Worm (Caenorhabditis elegans) whole organism, L4 larva: ENCODE results near the gene 2L52.1.
A peak's percentile ranks its signal among the peaks of the same experiment; 100 is the strongest.

Source experiments
- F10B5.3 ChIP-seq: sonication (generic microtip); optimal IDR thresholded peaks from 2 replicates; lab custom pipeline; 2016; ENCODE audit warnings: mild to moderate bottlenecking, missing genetic modification characterization, missing compliant biosample characterization
- F26F4.8 ChIP-seq: fragments of 200-800 bp; sonication (Bioruptor generic); conservative IDR thresholded peaks from 2 replicates; pipeline ENCODE4 v1.3.6; 2022; ENCODE audit warnings: missing genetic modification characterization, missing compliant biosample characterization
- F44E2.7 ChIP-seq: fragments of 200-800 bp; sonication (Bioruptor generic); IDR thresholded peaks from 2 replicates; pipeline ENCODE4 v2.1.2; 2022; ENCODE audit warnings: missing genetic modification characterization, missing compliant biosample characterization
- Y5F2A.4 ChIP-seq: fragments of 200-800 bp; sonication (Bioruptor generic); optimal IDR thresholded peaks from 2 replicates; lab custom pipeline; 2018; ENCODE audit warnings: mild to moderate bottlenecking, missing genetic modification characterization, missing compliant biosample characterization
- ZK546.5 ChIP-seq, 2 experiments: sonication (generic microtip); optimal IDR thresholded peaks; 2 replicates each; lab custom pipeline; 2017; ENCODE audit warnings: missing biosample characterization in 2 of 2, missing genetic modification characterization in 2 of 2
- ceh-32 ChIP-seq: sonication (generic microtip); optimal IDR thresholded peaks from 2 replicates; lab custom pipeline; 2016; ENCODE audit warnings: mild to moderate bottlenecking, missing genetic modification characterization, missing compliant biosample characterization; ENCODE audit not compliant: poor library complexity
- ceh-44 ChIP-seq: fragments of 200-800 bp; sonication (Bioruptor generic); IDR thresholded peaks from 2 replicates; pipeline ENCODE4 v1.3.6; 2022; ENCODE audit warnings: missing genetic modification reagents, missing genetic modification characterization, missing compliant biosample characterization
- cey-2 ChIP-seq: sonication (generic microtip); optimal IDR thresholded peaks from 3 replicates; lab custom pipeline; 2017; ENCODE audit warnings: missing genetic modification characterization, mild to moderate bottlenecking, missing compliant biosample characterization, antibody characterized with exemption, borderline replicate concordance; ENCODE audit not compliant: insufficient read depth
- dmd-6 ChIP-seq: fragments of 200-800 bp; sonication (Bioruptor generic); IDR thresholded peaks from 2 replicates; pipeline ENCODE4 v1.3.6; 2022; ENCODE audit warnings: missing genetic modification reagents, missing genetic modification characterization, missing compliant biosample characterization
- dmd-8 ChIP-seq: fragments of 200-800 bp; sonication (Bioruptor generic); IDR thresholded peaks from 2 replicates; pipeline ENCODE4 v1.3.6; 2022; ENCODE audit warnings: missing genetic modification characterization, missing compliant biosample characterization
- dmd-9 ChIP-seq: fragments of 200-800 bp; sonication (Bioruptor generic); IDR thresholded peaks from 2 replicates; pipeline ENCODE4 v1.3.6; 2022; ENCODE audit warnings: missing genetic modification reagents, missing genetic modification characterization, missing compliant biosample characterization
- dve-1 ChIP-seq: sonication (generic microtip); optimal IDR thresholded peaks from 2 replicates; lab custom pipeline; 2017; ENCODE audit warnings: antibody characterized with exemption, mild to moderate bottlenecking, missing genetic modification characterization, missing compliant biosample characterization; ENCODE audit not compliant: insufficient read depth
- egl-27 ChIP-seq: sonication (generic microtip); optimal IDR thresholded peaks from 3 replicates; lab custom pipeline; 2017; ENCODE audit warnings: missing biosample characterization, missing genetic modification reagents, missing genetic modification characterization
- hif-1 ChIP-seq, 2 experiments: sonication (generic microtip); optimal IDR thresholded peaks; 2 replicates each; lab custom pipeline; 2016 to 2017; ENCODE audit warnings: missing compliant biosample characterization in 2 of 2, missing genetic modification characterization in 2 of 2, missing genetic modification reagents in 2 of 2, missing genotype in 2 of 2, mild to moderate bottlenecking in 1 of 2
- hlh-11 ChIP-seq: fragments of 200-800 bp; sonication (Bioruptor generic); optimal IDR thresholded peaks from 2 replicates; lab custom pipeline; 2018; ENCODE audit warnings: mild to moderate bottlenecking, missing genetic modification characterization, missing compliant biosample characterization
- jun-1 ChIP-seq: fragments of 150-350 bp; optimal IDR thresholded peaks from 2 replicates; lab custom pipeline; 2014; ENCODE audit warnings: missing biosample characterization, missing genetic modification reagents, missing genetic modification characterization
- lim-7 ChIP-seq: fragments of 200-800 bp; sonication (Bioruptor generic); IDR thresholded peaks from 2 replicates; pipeline ENCODE4 v1.3.6; 2022; ENCODE audit warnings: missing genetic modification characterization, missing compliant biosample characterization
- lin-15B ChIP-seq: fragments of 150-350 bp; sonication (generic microtip); optimal IDR thresholded peaks from 3 replicates; lab custom pipeline; 2014; ENCODE audit warnings: missing biosample characterization, missing genetic modification characterization
- lin-29 ChIP-seq: fragments of 200-800 bp; sonication (Bioruptor generic); IDR thresholded peaks from 2 replicates; pipeline ENCODE4 v1.3.6; 2022; ENCODE audit warnings: missing genetic modification reagents, missing genetic modification characterization, missing compliant biosample characterization
- lin-38 ChIP-seq: fragments of 200-800 bp; sonication (Bioruptor generic); IDR thresholded peaks from 2 replicates; pipeline ENCODE4 v1.3.6; 2022; ENCODE audit warnings: missing genetic modification reagents, missing genetic modification characterization, missing compliant biosample characterization
- lsy-2 ChIP-seq, 2 experiments: fragments of 150-350 bp in 1 of 2; sonication (generic microtip) in 1 of 2; optimal IDR thresholded peaks; 2 replicates each; lab custom pipeline; 2014 to 2017; ENCODE audit warnings: missing biosample characterization in 2 of 2, missing genetic modification characterization in 2 of 2
- madf-9 ChIP-seq: fragments of 200-800 bp; sonication (Bioruptor generic); conservative IDR thresholded peaks from 2 replicates; pipeline ENCODE4 v1.3.6; 2022; ENCODE audit warnings: missing genetic modification reagents, missing genetic modification characterization, missing compliant biosample characterization
- mdl-1 ChIP-seq, 2 experiments: fragments of 150-350 bp in 1 of 2; sonication (generic microtip) in 1 of 2; optimal IDR thresholded peaks; 2 replicates each; lab custom pipeline; 2014 to 2017; ENCODE audit warnings: missing biosample characterization in 2 of 2, missing genetic modification characterization in 2 of 2
- mep-1 ChIP-seq: fragments of 150-350 bp; sonication (generic microtip); optimal IDR thresholded peaks from 3 replicates; lab custom pipeline; 2014; ENCODE audit warnings: missing biosample characterization, missing genetic modification characterization
- mes-2 ChIP-seq: sonication (generic microtip); optimal IDR thresholded peaks from 2 replicates; lab custom pipeline; 2016; ENCODE audit warnings: missing genotype, mild to moderate bottlenecking, missing genetic modification characterization, missing compliant biosample characterization; ENCODE audit not compliant: poor library complexity, severe bottlenecking
- mxl-3 ChIP-seq: fragments of 200-800 bp; sonication (Bioruptor generic); optimal IDR thresholded peaks from 2 replicates; lab custom pipeline; 2018; ENCODE audit warnings: mild to moderate bottlenecking, missing genetic modification characterization, missing compliant biosample characterization
- nhr-102 ChIP-seq: sonication (generic microtip); optimal IDR thresholded peaks from 2 replicates; lab custom pipeline; 2016; ENCODE audit warnings: mild to moderate bottlenecking, missing genetic modification characterization, moderate library complexity, missing compliant biosample characterization
- nhr-11 ChIP-seq: fragments of 150-350 bp; optimal IDR thresholded peaks from 2 replicates; lab custom pipeline; 2014; ENCODE audit warnings: missing biosample characterization, missing genetic modification characterization
- nhr-111 ChIP-seq: fragments of 200-800 bp; sonication (Bioruptor generic); optimal IDR thresholded peaks from 2 replicates; lab custom pipeline; 2018; ENCODE audit warnings: mild to moderate bottlenecking, missing genetic modification characterization, missing compliant biosample characterization
- nhr-25 ChIP-seq: sonication (generic microtip); optimal IDR thresholded peaks from 2 replicates; lab custom pipeline; 2017; ENCODE audit warnings: missing genetic modification characterization, mild to moderate bottlenecking, missing compliant biosample characterization, antibody characterized with exemption, moderate library complexity, borderline replicate concordance; ENCODE audit not compliant: insufficient read depth
- nhr-28 ChIP-seq: fragments of 150-350 bp; optimal IDR thresholded peaks from 2 replicates; lab custom pipeline; 2014; ENCODE audit warnings: missing biosample characterization, missing genetic modification characterization
- nhr-41 ChIP-seq: fragments of 200-800 bp; sonication (Bioruptor generic); IDR thresholded peaks from 2 replicates; pipeline ENCODE4 v1.3.6; 2022; ENCODE audit warnings: missing genetic modification reagents, missing genetic modification characterization, missing compliant biosample characterization
- pha-4 ChIP-seq, 2 experiments: fragments of 150-350 bp in 1 of 2; fragments of 200-800 bp in 1 of 2; sonication (Bioruptor generic) in 1 of 2; IDR thresholded peaks in 1 of 2; optimal IDR thresholded peaks in 1 of 2; 2 replicates each; pipeline versions ENCODE4 v1.3.6 to Lab custom; 2014 to 2022; ENCODE audit warnings: missing genetic modification characterization in 2 of 2, missing genetic modification reagents in 2 of 2, missing biosample characterization in 1 of 2, missing compliant biosample characterization in 1 of 2
- php-3 ChIP-seq: fragments of 200-800 bp; sonication (Bioruptor generic); IDR thresholded peaks from 2 replicates; pipeline ENCODE4 v1.3.6; 2022; ENCODE audit warnings: missing genetic modification reagents, missing genetic modification characterization, missing compliant biosample characterization
- rbr-2 ChIP-seq: sonication (generic microtip); optimal IDR thresholded peaks from 2 replicates; lab custom pipeline; 2016; ENCODE audit warnings: missing genotype, missing genetic modification characterization, missing compliant biosample characterization
- saeg-2 ChIP-seq: fragments of 200-800 bp; sonication (Bioruptor generic); IDR thresholded peaks from 2 replicates; pipeline ENCODE4 v1.3.6; 2022; ENCODE audit warnings: missing genetic modification reagents, missing genetic modification characterization, missing compliant biosample characterization
- sdz-12 ChIP-seq: fragments of 200-800 bp; sonication (Bioruptor generic); optimal IDR thresholded peaks from 2 replicates; lab custom pipeline; 2018; ENCODE audit warnings: mild to moderate bottlenecking, missing genetic modification characterization, missing compliant biosample characterization
- spr-1 ChIP-seq: sonication (generic microtip); optimal IDR thresholded peaks from 2 replicates; lab custom pipeline; 2016; ENCODE audit warnings: mild to moderate bottlenecking, missing genetic modification characterization, missing compliant biosample characterization
- unc-62 ChIP-seq, 3 experiments: fragments of 150-350 bp in 1 of 3; sonication (generic microtip); optimal IDR thresholded peaks in 2 of 3; peaks in 1 of 3; 1 replicate in 1 of 3; 2 replicates in 2 of 3; lab custom pipeline; 2014 to 2017; ENCODE audit warnings: missing biosample characterization in 3 of 3, missing genetic modification characterization in 3 of 3, missing genetic modification reagents in 3 of 3, missing genotype in 1 of 3
- zfp-2 ChIP-seq: sonication (generic microtip); optimal IDR thresholded peaks from 2 replicates; lab custom pipeline; 2016; ENCODE audit warnings: mild to moderate bottlenecking, missing genetic modification characterization, missing compliant biosample characterization
- ztf-7 ChIP-seq: fragments of 150-350 bp; optimal IDR thresholded peaks from 2 replicates; lab custom pipeline; 2014; ENCODE audit warnings: missing biosample characterization, missing genetic modification characterization

The 2L52.1 gene

ce11 chrII:18787-19186, 17.1 kb downstream of the 2L52.1 start (continued):
- TF ChIP-seq nhr-25 (tag; lab: Kevin White, UChicago) (peak; percentile 81), hif-1 (tag; optimal IDR thresholded peaks at IDR 0.05; lab: Kevin White, UChicago) (peak; percentile 43 to 97), lim-7 (GFP tag; lab: Robert Waterston, UW) (no peak), zfp-2 (tag; lab: Kevin White, UChicago) (no peak), saeg-2 (GFP tag; lab: Robert Waterston, UW) (0 out of 2 replicates have a peak, but pooled peaks have one; percentile 53), mdl-1 (tag; optimal IDR thresholded peaks at IDR 0.05; lab: Kevin White, UChicago) (peak; percentile 77 to 97), nhr-28 (peak; percentile 91), dmd-6 (GFP tag; lab: Robert Waterston, UW) (peak; percentile 77), cey-2 (tag; lab: Kevin White, UChicago) (no peak), dmd-9 (GFP tag; lab: Robert Waterston, UW) (no peak), mes-2 (tag; lab: Kevin White, UChicago) (peak; percentile 80), Y5F2A.4 (no peak), nhr-41 (GFP tag; lab: Robert Waterston, UW) (peak; percentile 91), mep-1 (tag; lab: Kevin White, UChicago) (peak; percentile 84), rbr-2 (tag; lab: Kevin White, UChicago) (peak; percentile 86), dmd-8 (GFP tag; lab: Robert Waterston, UW) (0 out of 2 replicates have a peak, but pooled peaks have one; percentile 18), sdz-12 (GFP tag; lab: Kevin White, UChicago) (no peak), ztf-7 (peak; percentile 60), lin-15B (tag; lab: Kevin White, UChicago) (no peak), lsy-2 (tag; optimal IDR thresholded peaks at IDR 0.05; lab: Kevin White, UChicago) (peak; percentile 42 to 69), jun-1 (tag; lab: Kevin White, UChicago) (no peak), pha-4 (GFP tag; IDR thresholded peaks at IDR 0.05; lab: Robert Waterston, UW) (no peak), pha-4 (tag; optimal IDR thresholded peaks at IDR 0.05; lab: Kevin White, UChicago) (no peak), ceh-44 (peak; percentile 16; the same call in 1 of the 2 replicates), spr-1 (tag; lab: Kevin White, UChicago) (peak; percentile 72), ZK546.5 (tag; optimal IDR thresholded peaks at IDR 0.05; lab: Kevin White, UChicago) (no peak), F10B5.3 (tag; lab: Kevin White, UChicago) (no peak), dve-1 (peak; percentile 80), lin-38 (GFP tag; lab: Robert Waterston, UW) (no peak), madf-9 (GFP tag; lab: Robert Waterston, UW) (peak; percentile 64; the same call in 1 of the 2 replicates), lin-29 (GFP tag; lab: Robert Waterston, UW) (0 out of 2 replicates have a peak, but pooled peaks have one; percentile 31), nhr-11 (tag; lab: Kevin White, UChicago) (peak; percentile 69), php-3 (GFP tag; lab: Robert Waterston, UW) (peak; percentile 72)
- TF ChIP-seq, all 104 proteins: peak for 44

DNA sequence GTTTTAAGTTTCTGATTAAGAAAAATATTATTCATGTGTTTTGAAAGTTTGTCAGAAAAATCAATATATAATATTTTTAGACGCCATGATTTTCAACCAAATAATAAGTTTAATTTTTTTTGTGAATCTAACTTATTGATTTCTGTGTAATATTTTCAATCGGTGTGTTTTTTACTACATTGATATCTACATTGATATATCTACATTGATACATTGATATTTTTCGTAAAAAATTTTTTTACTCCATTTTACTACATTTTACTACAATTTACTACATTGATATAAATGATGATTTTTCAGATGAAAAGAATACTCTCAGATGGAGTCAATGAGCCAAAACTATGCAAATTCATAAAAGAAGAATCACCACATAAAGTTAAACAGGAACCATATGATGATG, 17.6 kb downstream of the 2L52.1 start, which contains the start of gene gmeb-1:
Gene gmeb-1, plus strand, starts transcription at position 301 of the 400 bp plus-strand sequence.
- TF ChIP-seq nhr-25 (tag; lab: Kevin White, UChicago) (no peak), mxl-3 (no peak), nhr-111 (GFP tag; lab: Kevin White, UChicago) (no peak), hlh-11 (tag; lab: Kevin White, UChicago) (no peak)

ce11 chrII:21953-22352, 20.3 kb downstream of the 2L52.1 start:
- peak; percentile 16 for TF ChIP-seq mep-1 (tag; lab: Kevin White, UChicago)
- no peak for TF ChIP-seq ceh-32 (tag; lab: Kevin White, UChicago)
- TF ChIP-seq egl-27: no peak
- TF ChIP-seq F44E2.7 (GFP tag; lab: Robert Waterston, UW): no peak
- no peak for TF ChIP-seq nhr-102 (tag; lab: Kevin White, UChicago)
- no peak for TF ChIP-seq nhr-111 (GFP tag; lab: Kevin White, UChicago)
- TF ChIP-seq F26F4.8 (GFP tag; lab: Robert Waterston, UW): no peak
- no peak for TF ChIP-seq unc-62 (GFP tag; optimal IDR thresholded peaks at IDR 0.05 in 1 of 2; lab: Kevin White, UChicago)
- no peak for TF ChIP-seq unc-62 (tag; optimal IDR thresholded peaks at IDR 0.05; lab: Kevin White, UChicago)
